Fruit fly (Drosophila melanogaster) whole organism, embryonic: ENCODE data around the gene Ice2.

Experiments used
- BtbVII ChIP-seq: fragments of 200-800 bp; sonication (Bioruptor generic); optimal IDR thresholded peaks from 3 replicates; lab custom pipeline; 2017; ENCODE audit warnings: missing biosample characterization, mild to moderate bottlenecking, missing genetic modification characterization
- CG10267 ChIP-seq: fragments of 200-800 bp; sonication (Bioruptor generic); optimal IDR thresholded peaks from 2 replicates; lab custom pipeline; 2018; ENCODE audit warnings: missing biosample characterization, mild to moderate bottlenecking, missing genetic modification characterization, moderate library complexity
- CG10565 ChIP-seq: fragments of 200-800 bp; sonication (Bioruptor generic); optimal IDR thresholded peaks from 3 replicates; lab custom pipeline; 2016; ENCODE audit warnings: missing biosample characterization, mild to moderate bottlenecking, missing genetic modification characterization
- CG11247 ChIP-seq: fragments of 200-800 bp; sonication (Bioruptor generic); IDR thresholded peaks from 2 replicates; pipeline ENCODE4 v1.3.6; 2022; ENCODE audit warnings: missing biosample characterization, missing genetic modification characterization
- CG11398 ChIP-seq: fragments of 200-800 bp; sonication (Bioruptor generic); optimal IDR thresholded peaks from 2 replicates; lab custom pipeline; 2016; ENCODE audit warnings: missing biosample characterization, missing genetic modification characterization
- CG12155 ChIP-seq: fragments of 200-800 bp; sonication (Bioruptor generic); optimal IDR thresholded peaks from 3 replicates; lab custom pipeline; 2016; ENCODE audit warnings: missing biosample characterization, missing genetic modification characterization
- CG12299 ChIP-seq: fragments of 200-800 bp; sonication (Bioruptor generic); optimal IDR thresholded peaks from 2 replicates; lab custom pipeline; 2018; ENCODE audit warnings: missing biosample characterization, mild to moderate bottlenecking, missing genetic modification characterization
- CG13123 ChIP-seq: fragments of 200-800 bp; sonication (Bioruptor generic); optimal IDR thresholded peaks from 2 replicates; lab custom pipeline; 2016; ENCODE audit warnings: missing biosample characterization, missing genetic modification characterization
- CG17186 ChIP-seq: fragments of 200-800 bp; sonication (Bioruptor generic); optimal IDR thresholded peaks from 3 replicates; lab custom pipeline; 2017; ENCODE audit warnings: missing biosample characterization, missing genetic modification reagents, missing genetic modification characterization
- CG17385 ChIP-seq: fragments of 200-800 bp; sonication (Bioruptor generic); optimal IDR thresholded peaks from 3 replicates; lab custom pipeline; 2018; ENCODE audit warnings: missing biosample characterization, mild to moderate bottlenecking, missing genetic modification characterization
- CG17612 ChIP-seq: fragments of 200-800 bp; sonication (Bioruptor generic); IDR thresholded peaks from 2 replicates; pipeline ENCODE4 v1.3.6; 2022; ENCODE audit warnings: missing biosample characterization, missing genetic modification characterization
- CG17829 ChIP-seq: fragments of 200-800 bp; optimal IDR thresholded peaks from 2 replicates; lab custom pipeline; 2019; ENCODE audit warnings: missing biosample characterization, mild to moderate bottlenecking, missing genetic modification characterization, moderate library complexity
- CG18599 ChIP-seq: fragments of 200-800 bp; sonication (Bioruptor generic); optimal IDR thresholded peaks from 3 replicates; lab custom pipeline; 2017; ENCODE audit warnings: missing biosample characterization, missing genetic modification characterization, mild to moderate bottlenecking, moderate library complexity, missing genetic modification reagents
- CG18619 ChIP-seq: fragments of 200-800 bp; sonication (Bioruptor generic); optimal IDR thresholded peaks from 3 replicates; lab custom pipeline; 2017; ENCODE audit warnings: missing biosample characterization, mild to moderate bottlenecking, missing genetic modification characterization
- CG2199 ChIP-seq: fragments of 200-800 bp; sonication (Bioruptor generic); IDR thresholded peaks from 3 replicates; pipeline ENCODE4 v1.3.6; 2022; ENCODE audit warnings: missing biosample characterization, missing genetic modification characterization
- CG2712 ChIP-seq: fragments of 200-800 bp; optimal IDR thresholded peaks from 3 replicates; lab custom pipeline; 2019; ENCODE audit warnings: missing biosample characterization, mild to moderate bottlenecking, missing genetic modification characterization, moderate library complexity
- CG6654 ChIP-seq: fragments of 200-800 bp; sonication (Bioruptor generic); optimal IDR thresholded peaks from 2 replicates; lab custom pipeline; 2017; ENCODE audit warnings: missing biosample characterization, mild to moderate bottlenecking, missing genetic modification characterization
- CG6765 ChIP-seq: fragments of 200-800 bp; sonication (Bioruptor generic); optimal IDR thresholded peaks from 3 replicates; lab custom pipeline; 2017; ENCODE audit warnings: missing biosample characterization, mild to moderate bottlenecking, missing genetic modification characterization
- CG7963 ChIP-seq: fragments of 200-800 bp; sonication (Bioruptor generic); IDR thresholded peaks from 3 replicates; pipeline ENCODE4 v1.3.6; 2022; ENCODE audit warnings: missing biosample characterization, missing genetic modification characterization; ENCODE audit not compliant: partially characterized antibody
- Camta ChIP-seq: fragments of 200-800 bp; sonication (Bioruptor generic); optimal IDR thresholded peaks from 2 replicates; lab custom pipeline; 2016; ENCODE audit warnings: missing biosample characterization, missing genetic modification characterization
- Dfd ChIP-seq, 2 experiments: fragments of >200 bp; optimal IDR thresholded peaks; 2 replicates each; lab custom pipeline; 2017; ENCODE audit warnings: missing biosample characterization in 2 of 2, missing genetic modification characterization in 2 of 2
- Doc3 ChIP-seq: fragments of 200-800 bp; sonication (Bioruptor generic); IDR thresholded peaks from 3 replicates; pipeline ENCODE4 v1.3.6; 2022; ENCODE audit warnings: missing biosample characterization, missing genetic modification characterization; ENCODE audit not compliant: partially characterized antibody
- Dref ChIP-seq: fragments of 200-800 bp; sonication (Bioruptor generic); IDR thresholded peaks from 2 replicates; pipeline ENCODE4 v1.3.6; 2022; ENCODE audit warnings: missing biosample characterization, missing genetic modification characterization
- Gug ChIP-seq: fragments of 200-800 bp; sonication (Bioruptor generic); IDR thresholded peaks from 4 replicates; pipeline ENCODE4 v1.3.6; 2022; ENCODE audit warnings: missing biosample characterization, missing genetic modification characterization
- HmgZ ChIP-seq: fragments of 200-800 bp; sonication (Bioruptor generic); optimal IDR thresholded peaks from 2 replicates; lab custom pipeline; 2018; ENCODE audit warnings: missing biosample characterization, mild to moderate bottlenecking, missing genetic modification characterization
- Hsf ChIP-seq: fragments of 200-800 bp; sonication (Bioruptor generic); optimal IDR thresholded peaks from 3 replicates; lab custom pipeline; 2016; ENCODE audit warnings: missing biosample characterization, missing genetic modification characterization
- Mad ChIP-seq: fragments of 200-800 bp; sonication (Bioruptor generic); optimal IDR thresholded peaks from 2 replicates; lab custom pipeline; 2016; ENCODE audit warnings: missing biosample characterization, missing genetic modification characterization
- Max ChIP-seq: fragments of 200-800 bp; sonication (Bioruptor generic); optimal IDR thresholded peaks from 2 replicates; lab custom pipeline; 2016; ENCODE audit warnings: missing biosample characterization, mild to moderate bottlenecking, missing genetic modification characterization
- Med ChIP-seq: fragments of 200-800 bp; sonication (Bioruptor generic); peaks from one replicate; lab custom pipeline; 2016; ENCODE audit warnings: missing biosample characterization, missing genetic modification characterization, mild to moderate bottlenecking, inconsistent platforms, moderate library complexity
- Neu2 ChIP-seq: fragments of 200-800 bp; sonication (Bioruptor generic); optimal IDR thresholded peaks from 3 replicates; lab custom pipeline; 2016; ENCODE audit warnings: missing biosample characterization, missing genetic modification characterization, borderline replicate concordance
- Sin3A ChIP-seq: fragments of >200 bp; optimal IDR thresholded peaks from 2 replicates; lab custom pipeline; 2018
- Xbp1 ChIP-seq: fragments of 200-800 bp; sonication (Bioruptor generic); optimal IDR thresholded peaks from 3 replicates; lab custom pipeline; 2016; ENCODE audit warnings: missing biosample characterization, mild to moderate bottlenecking, missing genetic modification characterization
- ab ChIP-seq: fragments of 200-800 bp; sonication (Bioruptor generic); optimal IDR thresholded peaks from 2 replicates; lab custom pipeline; 2016; ENCODE audit warnings: missing biosample characterization, missing genetic modification characterization
- btn ChIP-seq: fragments of 200-800 bp; sonication (Bioruptor generic); optimal IDR thresholded peaks from 2 replicates; lab custom pipeline; 2016; ENCODE audit warnings: missing biosample characterization, missing genetic modification characterization
- dpn ChIP-seq, 2 experiments: fragments of 200-800 bp; sonication (Bioruptor generic); optimal IDR thresholded peaks; 3 replicates each; lab custom pipeline; 2016; ENCODE audit warnings: missing biosample characterization in 2 of 2, missing genetic modification characterization in 2 of 2
- eve ChIP-seq, 2 experiments: fragments of >200 bp; optimal IDR thresholded peaks; 2 replicates each; lab custom pipeline; 2017; ENCODE audit warnings: missing biosample characterization in 2 of 2, missing genetic modification characterization in 2 of 2
- exex ChIP-seq: fragments of 200-800 bp; sonication (Bioruptor generic); optimal IDR thresholded peaks from 4 replicates; lab custom pipeline; 2018; ENCODE audit warnings: missing biosample characterization, mild to moderate bottlenecking, missing genetic modification characterization, moderate library complexity
- gsb ChIP-seq: fragments of 200-800 bp; sonication (Bioruptor generic); IDR thresholded peaks from 2 replicates; pipeline ENCODE4 v1.3.6; 2022; ENCODE audit warnings: missing biosample characterization, missing genetic modification characterization
- hb ChIP-seq: fragments of 200-800 bp; sonication (Bioruptor generic); IDR thresholded peaks from 3 replicates; pipeline ENCODE4 v1.3.6; 2022; ENCODE audit warnings: missing biosample characterization, missing genetic modification characterization; ENCODE audit not compliant: partially characterized antibody
- her ChIP-seq: fragments of 200-800 bp; sonication (Bioruptor generic); optimal IDR thresholded peaks from 2 replicates; lab custom pipeline; 2016; ENCODE audit warnings: missing biosample characterization, missing genetic modification characterization
- hkb ChIP-seq, 2 experiments: fragments of 200-800 bp in 1 of 2; fragments of >200 bp in 1 of 2; sonication (Bioruptor generic) in 1 of 2; IDR thresholded peaks in 1 of 2; optimal IDR thresholded peaks in 1 of 2; 2 replicates each; pipeline versions ENCODE4 v1.3.6 to Lab custom; 2017 to 2022; ENCODE audit warnings: missing biosample characterization in 1 of 2, missing genetic modification characterization in 1 of 2
- ind ChIP-seq: fragments of 200-800 bp; sonication (Bioruptor generic); optimal IDR thresholded peaks from 3 replicates; lab custom pipeline; 2016; ENCODE audit warnings: missing biosample characterization, missing genetic modification characterization
- lov ChIP-seq, 2 experiments: fragments of 200-800 bp in 1 of 2; fragments of >200 bp in 1 of 2; sonication (Bioruptor generic) in 1 of 2; IDR thresholded peaks in 1 of 2; optimal IDR thresholded peaks in 1 of 2; 2 replicates in 1 of 2; 3 replicates in 1 of 2; pipeline versions ENCODE4 v1.3.6 to Lab custom; 2017 to 2022; ENCODE audit warnings: missing biosample characterization in 1 of 2, missing genetic modification characterization in 1 of 2
- pnt ChIP-seq: fragments of 200-800 bp; sonication (Bioruptor generic); optimal IDR thresholded peaks from 3 replicates; lab custom pipeline; 2016; ENCODE audit warnings: missing biosample characterization, missing genetic modification characterization
- sna ChIP-seq: fragments of 200-800 bp; sonication (Bioruptor generic); IDR thresholded peaks from 2 replicates; pipeline ENCODE4 v1.3.6; 2022; ENCODE audit warnings: missing biosample characterization, missing genetic modification characterization; ENCODE audit not compliant: partially characterized antibody
- tgo ChIP-seq: fragments of 200-800 bp; sonication (Bioruptor generic); IDR thresholded peaks from 3 replicates; pipeline ENCODE4 v1.3.6; 2022; ENCODE audit warnings: missing biosample characterization, missing genetic modification characterization
- vvl ChIP-seq: fragments of 200-800 bp; sonication (Bioruptor generic); IDR thresholded peaks from 2 replicates; pipeline ENCODE4 v1.3.6; 2022; ENCODE audit warnings: missing biosample characterization, missing genetic modification characterization
- wdn ChIP-seq: fragments of 200-800 bp; sonication (Bioruptor generic); IDR thresholded peaks from 2 replicates; pipeline ENCODE4 v1.3.6; 2022; ENCODE audit warnings: missing biosample characterization, missing genetic modification characterization
- zen2 ChIP-seq: fragments of 200-800 bp; sonication (Bioruptor generic); IDR thresholded peaks from 3 replicates; pipeline ENCODE4 v1.3.6; 2022; ENCODE audit warnings: missing biosample characterization, missing genetic modification characterization; ENCODE audit not compliant: partially characterized antibody
- zf30C ChIP-seq: fragments of 200-800 bp; sonication (Bioruptor generic); optimal IDR thresholded peaks from 3 replicates; lab custom pipeline; 2018; ENCODE audit warnings: missing biosample characterization, mild to moderate bottlenecking, missing genetic modification characterization

Gene Ice2

DNA sequence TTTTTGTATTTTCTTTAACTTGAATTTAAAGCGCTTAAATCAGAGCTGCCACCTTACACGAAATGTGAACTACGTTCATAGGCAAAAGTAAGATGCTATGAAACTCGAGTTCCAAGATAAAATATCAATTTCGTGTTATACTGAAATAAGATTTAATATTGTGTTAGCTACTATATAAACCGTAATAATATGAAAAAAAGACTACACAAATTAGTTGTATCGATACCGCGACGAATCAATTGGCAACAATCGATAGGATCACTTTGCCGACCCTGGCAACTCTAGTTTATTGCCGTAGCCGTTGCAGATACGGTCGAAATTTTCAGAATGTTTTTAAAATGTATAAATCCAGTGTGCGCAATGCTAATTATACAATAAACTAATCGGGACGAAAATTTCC is 10.4 kb downstream of the Ice2 start, which contains the start of gene SNF4Agamma (continued):
- TF ChIP-seq CG18599 (GFP tag; lab: Kevin White, UChicago) (no peak), vvl (GFP tag; lab: Robert Waterston, UW) (0 out of 2 replicates have a peak, but pooled peaks have one; percentile 37), hb (GFP tag; lab: Robert Waterston, UW) (peak; percentile 51; the same call in 2 of the 3 replicates), CG17829 (tag; lab: Kevin White, UChicago) (peak; percentile 58), gsb (no peak), exex (no peak), ind (no peak), CG2199 (GFP tag; lab: Robert Waterston, UW) (no peak), Hsf (peak; percentile 4), lov (optimal IDR thresholded peaks at IDR 0.05; lab: Kevin White, UChicago) (no peak), lov (GFP tag; IDR thresholded peaks at IDR 0.05; lab: Robert Waterston, UW) (no peak), her (GFP tag; lab: Kevin White, UChicago) (peak; percentile 15), dpn (GFP tag; optimal IDR thresholded peaks at IDR 0.05; lab: Kevin White, UChicago) (peak in 1 of 2 experiments; percentile 27), CG17612 (GFP tag; lab: Robert Waterston, UW) (no peak), Doc3 (GFP tag; lab: Robert Waterston, UW) (peak; percentile 81), Camta (GFP tag; lab: Kevin White, UChicago) (peak; percentile 7), pnt (GFP tag; lab: Kevin White, UChicago) (no peak), Dfd (GFP tag; optimal IDR thresholded peaks at IDR 0.05; lab: Kevin White, UChicago) (no peak), CG10267 (peak; percentile 23), zen2 (GFP tag; lab: Robert Waterston, UW) (peak; percentile 46; the same call in 1 of the 3 replicates), Med (GFP tag; lab: Kevin White, UChicago) (peak; percentile 83), CG12155 (peak; percentile 35), BtbVII (GFP tag; lab: Kevin White, UChicago) (no peak), btn (GFP tag; lab: Kevin White, UChicago) (no peak), ab (GFP tag; lab: Kevin White, UChicago) (no peak), CG17186 (GFP tag; lab: Kevin White, UChicago) (no peak), CG6654 (GFP tag; lab: Kevin White, UChicago) (no peak), eve (GFP tag; optimal IDR thresholded peaks at IDR 0.05; lab: Kevin White, UChicago) (no peak), sna (GFP tag; lab: Robert Waterston, UW) (peak; percentile 82), tgo (no peak; the same call in 2 of the 3 replicates), wdn (no peak), Xbp1 (peak; percentile 57), CG11247 (GFP tag; lab: Robert Waterston, UW) (no peak), CG13123 (no peak), CG11398 (GFP tag; lab: Kevin White, UChicago) (no peak), Dref (GFP tag; lab: Robert Waterston, UW) (peak; percentile 63), zf30C (no peak), Mad (peak; percentile 13), hkb (optimal IDR thresholded peaks at IDR 0.05; lab: Kevin White, UChicago) (no peak), hkb (GFP tag; IDR thresholded peaks at IDR 0.05; lab: Robert Waterston, UW) (no peak), CG6765 (GFP tag; lab: Kevin White, UChicago) (no peak), CG2712 (tag; lab: Kevin White, UChicago) (peak; percentile 63), Neu2 (GFP tag; lab: Kevin White, UChicago) (no peak), CG18619 (GFP tag; lab: Kevin White, UChicago) (no peak), CG10565 (GFP tag; lab: Kevin White, UChicago) (no peak), CG17385 (GFP tag; lab: Kevin White, UChicago) (no peak), CG12299 (tag; lab: Kevin White, UChicago) (peak; percentile 57), CG7963 (GFP tag; lab: Robert Waterston, UW) (no peak), HmgZ (peak; percentile 53), Sin3A (lab: Kevin White, UChicago) (peak; percentile 42), Gug (no peak; the same call in 3 of the 4 replicates), Max (no peak)
